Worm (Caenorhabditis elegans) whole organism, L2 larva: Measurements from ENCODE around the gene sid-3.

Experiments used
- F13H6.1 ChIP-seq: sonication (generic microtip); optimal IDR thresholded peaks from 2 replicates; lab custom pipeline; 2016; ENCODE audit warnings: missing genetic modification characterization, missing compliant biosample characterization
- ama-1 ChIP-seq: fragments of 150-350 bp; optimal IDR thresholded peaks from 2 replicates; lab custom pipeline; 2018; ENCODE audit warnings: inconsistent platforms
- fos-1 ChIP-seq: fragments of 150-350 bp; optimal IDR thresholded peaks from 2 replicates; lab custom pipeline; 2014; ENCODE audit warnings: missing biosample characterization, missing genetic modification characterization
- lin-11 ChIP-seq: fragments of 150-350 bp; sonication (generic microtip); optimal IDR thresholded peaks from 2 replicates; lab custom pipeline; 2014; ENCODE audit warnings: missing biosample characterization, missing genetic modification characterization, inconsistent platforms, mixed read lengths
- nhr-237 ChIP-seq: fragments of 150-350 bp; optimal IDR thresholded peaks from 2 replicates; lab custom pipeline; 2014; ENCODE audit warnings: missing biosample characterization, missing genetic modification characterization
- nhr-25 ChIP-seq: fragments of 150-350 bp; sonication (generic microtip); optimal IDR thresholded peaks from 3 replicates; lab custom pipeline; 2014; ENCODE audit warnings: missing biosample characterization, missing genetic modification characterization
- sma-3 ChIP-seq: sonication (generic microtip); optimal IDR thresholded peaks from 2 replicates; lab custom pipeline; 2016; ENCODE audit warnings: missing genetic modification reagents, missing genetic modification characterization, missing compliant biosample characterization

DNA sequence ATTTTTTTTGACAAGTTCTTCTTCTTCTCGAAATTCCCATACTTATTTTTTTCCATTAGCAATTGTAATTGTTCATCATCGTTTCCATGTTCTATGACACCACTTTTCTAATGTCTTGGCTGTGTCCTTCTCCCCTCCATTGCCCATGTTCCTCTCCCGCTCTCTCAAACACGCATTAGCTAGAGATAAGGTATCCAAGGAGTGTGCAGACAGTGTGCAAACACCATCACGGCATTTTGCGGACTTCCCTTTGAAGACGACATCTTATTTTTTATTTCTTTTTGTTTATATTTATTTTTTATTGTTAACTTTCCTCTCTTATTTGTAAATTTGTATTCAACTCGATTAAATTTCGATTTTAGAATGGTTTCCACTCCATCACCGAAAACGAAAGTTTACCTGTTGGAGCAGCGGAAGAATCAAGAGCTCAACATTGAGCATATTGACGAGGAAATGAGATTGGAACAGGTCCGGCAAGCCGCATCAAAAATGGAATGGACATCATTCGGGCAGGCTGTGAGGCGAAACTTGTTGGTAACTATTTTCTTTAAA, 34.9 kb upstream of the sid-3 start, which contains the start of gene mdt-1.2:
- TF ChIP-seq nhr-237 (tag; lab: Kevin White, UChicago) = no peak
- TF ChIP-seq ama-1 (lab: Kevin White, UChicago) = no peak
- peak; percentile 59 for TF ChIP-seq lin-11 (tag; lab: Kevin White, UChicago)
- TF ChIP-seq nhr-25 = no peak
- TF ChIP-seq fos-1 (tag; lab: Kevin White, UChicago) = peak; percentile 73
- no peak for TF ChIP-seq sma-3 (GFP tag; lab: Kevin White, UChicago)
- TF ChIP-seq F13H6.1 (tag; lab: Kevin White, UChicago) = peak; percentile 74
